Fruit fly (Drosophila melanogaster) whole organism, wandering third instar larva: ENCODE measurements around the gene acj6.

Experiments used
- br ChIP-seq: fragments of 200-800 bp; sonication (Bioruptor generic); optimal IDR thresholded peaks from 2 replicates; lab custom pipeline; 2016; ENCODE audit warnings: missing biosample characterization, missing genetic modification characterization
- pan ChIP-seq: fragments of >200 bp; optimal IDR thresholded peaks from 2 replicates; lab custom pipeline; 2017

- TF ChIP-seq pan (lab: Kevin White, UChicago) (no peak), br (GFP tag; lab: Kevin White, UChicago) (no peak)
Observed at dm6 chrX:15385176-15386056, 6.6 kb upstream of the acj6 start, which contains the start of gene CG9164.
